Worm (Caenorhabditis elegans) whole organism, L4/young adult: ENCODE results near the gene twk-36.

Experiments used
- dao-5 ChIP-seq: sonication (generic microtip); optimal IDR thresholded peaks from 2 replicates; lab custom pipeline; 2016; ENCODE audit warnings: missing genotype, missing genetic modification characterization, moderate library complexity, missing compliant biosample characterization
- him-1 ChIP-seq: sonication (generic microtip); optimal IDR thresholded peaks from 2 replicates; lab custom pipeline; 2016; ENCODE audit warnings: missing genotype, missing genetic modification reagents, missing genetic modification characterization, missing compliant biosample characterization

DNA sequence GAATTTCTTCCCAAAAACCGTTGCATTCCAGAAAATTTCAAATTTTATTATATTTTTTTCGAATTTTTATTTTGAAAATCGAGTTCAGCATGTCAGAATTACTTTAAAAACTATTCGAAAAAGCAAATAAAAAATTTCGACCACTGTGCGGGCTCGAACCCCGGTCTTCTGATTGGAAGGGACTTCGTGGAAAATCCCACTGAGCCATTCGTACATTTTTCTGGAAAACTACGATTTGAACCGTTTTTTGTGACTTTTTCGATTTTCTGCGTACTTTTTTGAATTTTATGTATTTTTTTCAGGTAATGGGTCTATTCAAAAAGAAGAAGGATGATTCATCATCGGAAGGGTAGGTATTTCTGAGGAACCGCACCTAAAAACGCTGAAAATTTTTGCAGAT lies 8.7 kb upstream of the twk-36 start, which contains the start of gene pgp-9:
- TF ChIP-seq dao-5 (tag; lab: Kevin White, UChicago) (no peak), him-1 (no peak)
